Worm (Caenorhabditis elegans) whole organism, L4 larva: ENCODE measurements around the gene cyp-14A3.
A peak's percentile ranks its signal among the peaks of the same experiment; 100 is the strongest.

ENCODE experiments used
- F10B5.3 ChIP-seq: sonication (generic microtip); optimal IDR thresholded peaks from 2 replicates; lab custom pipeline; 2016; ENCODE audit warnings: mild to moderate bottlenecking, missing genetic modification characterization, missing compliant biosample characterization
- F37D6.2 ChIP-seq: sonication (generic microtip); optimal IDR thresholded peaks from 2 replicates; lab custom pipeline; 2016; ENCODE audit warnings: mild to moderate bottlenecking, missing genetic modification characterization, missing compliant biosample characterization
- ZK337.2 ChIP-seq: fragments of 200-800 bp; sonication (Bioruptor generic); IDR thresholded peaks from 2 replicates; pipeline ENCODE4 v1.3.6; 2022; ENCODE audit warnings: missing genetic modification reagents, missing genetic modification characterization, missing compliant biosample characterization
- aha-1 ChIP-seq: fragments of 150-350 bp; peaks from one replicate; lab custom pipeline; 2014; ENCODE audit warnings: missing biosample characterization, missing genetic modification characterization
- ceh-20 ChIP-seq: fragments of 200-800 bp; sonication (Bioruptor generic); IDR thresholded peaks from 2 replicates; pipeline ENCODE4 v1.3.6; 2022; ENCODE audit warnings: missing genetic modification reagents, missing genetic modification characterization, missing compliant biosample characterization
- ctbp-1 ChIP-seq: fragments of 200-800 bp; sonication (Bioruptor generic); IDR thresholded peaks from 2 replicates; pipeline ENCODE4 v1.3.6; 2022; ENCODE audit warnings: missing genetic modification reagents, missing genetic modification characterization, missing compliant biosample characterization
- daf-16 ChIP-seq, 3 experiments: sonication (generic microtip); optimal IDR thresholded peaks; 2 replicates each; lab custom pipeline; 2016 to 2017; ENCODE audit warnings: missing genetic modification characterization in 3 of 3, missing genetic modification reagents in 3 of 3, mild to moderate bottlenecking in 2 of 3, missing compliant biosample characterization in 2 of 3, missing biosample characterization in 1 of 3, moderate library complexity in 1 of 3
- daf-19 ChIP-seq: fragments of 200-800 bp; sonication (Bioruptor generic); conservative IDR thresholded peaks from 2 replicates; pipeline ENCODE4 v1.3.6; 2022; ENCODE audit warnings: missing genetic modification characterization, missing compliant biosample characterization
- dmd-6 ChIP-seq: fragments of 200-800 bp; sonication (Bioruptor generic); IDR thresholded peaks from 2 replicates; pipeline ENCODE4 v1.3.6; 2022; ENCODE audit warnings: missing genetic modification reagents, missing genetic modification characterization, missing compliant biosample characterization
- dmd-8 ChIP-seq: fragments of 200-800 bp; sonication (Bioruptor generic); IDR thresholded peaks from 2 replicates; pipeline ENCODE4 v1.3.6; 2022; ENCODE audit warnings: missing genetic modification characterization, missing compliant biosample characterization
- dve-1 ChIP-seq: sonication (generic microtip); optimal IDR thresholded peaks from 2 replicates; lab custom pipeline; 2017; ENCODE audit warnings: antibody characterized with exemption, mild to moderate bottlenecking, missing genetic modification characterization, missing compliant biosample characterization; ENCODE audit not compliant: insufficient read depth
- egl-43 ChIP-seq: fragments of 200-800 bp; sonication (Bioruptor generic); IDR thresholded peaks from 2 replicates; pipeline ENCODE4 v1.3.6; 2022; ENCODE audit warnings: missing genetic modification reagents, missing genetic modification characterization, missing compliant biosample characterization
- hif-1 ChIP-seq, 2 experiments: sonication (generic microtip); optimal IDR thresholded peaks; 2 replicates each; lab custom pipeline; 2016 to 2017; ENCODE audit warnings: missing compliant biosample characterization in 2 of 2, missing genetic modification characterization in 2 of 2, missing genetic modification reagents in 2 of 2, missing genotype in 2 of 2, mild to moderate bottlenecking in 1 of 2
- hlh-11 ChIP-seq: fragments of 200-800 bp; sonication (Bioruptor generic); optimal IDR thresholded peaks from 2 replicates; lab custom pipeline; 2018; ENCODE audit warnings: mild to moderate bottlenecking, missing genetic modification characterization, missing compliant biosample characterization
- hlh-30 ChIP-seq: sonication (generic microtip); optimal IDR thresholded peaks from 2 replicates; lab custom pipeline; 2017; ENCODE audit warnings: antibody characterized with exemption, mild to moderate bottlenecking, missing genetic modification characterization, missing compliant biosample characterization; ENCODE audit not compliant: insufficient read depth
- lin-13 ChIP-seq: fragments of 150-350 bp; optimal IDR thresholded peaks from 2 replicates; lab custom pipeline; 2014; ENCODE audit warnings: missing biosample characterization, missing genetic modification reagents, missing genetic modification characterization
- lin-15B ChIP-seq: fragments of 150-350 bp; sonication (generic microtip); optimal IDR thresholded peaks from 3 replicates; lab custom pipeline; 2014; ENCODE audit warnings: missing biosample characterization, missing genetic modification characterization
- lin-38 ChIP-seq: fragments of 200-800 bp; sonication (Bioruptor generic); IDR thresholded peaks from 2 replicates; pipeline ENCODE4 v1.3.6; 2022; ENCODE audit warnings: missing genetic modification reagents, missing genetic modification characterization, missing compliant biosample characterization
- lin-39 ChIP-seq: fragments of 150-350 bp; optimal IDR thresholded peaks from 2 replicates; lab custom pipeline; 2014; ENCODE audit warnings: missing biosample characterization, missing genetic modification reagents, missing genetic modification characterization
- lsy-2 ChIP-seq, 2 experiments: fragments of 150-350 bp in 1 of 2; sonication (generic microtip) in 1 of 2; optimal IDR thresholded peaks; 2 replicates each; lab custom pipeline; 2014 to 2017; ENCODE audit warnings: missing biosample characterization in 2 of 2, missing genetic modification characterization in 2 of 2
- madf-9 ChIP-seq: fragments of 200-800 bp; sonication (Bioruptor generic); conservative IDR thresholded peaks from 2 replicates; pipeline ENCODE4 v1.3.6; 2022; ENCODE audit warnings: missing genetic modification reagents, missing genetic modification characterization, missing compliant biosample characterization
- mdl-1 ChIP-seq, 2 experiments: fragments of 150-350 bp in 1 of 2; sonication (generic microtip) in 1 of 2; optimal IDR thresholded peaks; 2 replicates each; lab custom pipeline; 2014 to 2017; ENCODE audit warnings: missing biosample characterization in 2 of 2, missing genetic modification characterization in 2 of 2
- mep-1 ChIP-seq: fragments of 150-350 bp; sonication (generic microtip); optimal IDR thresholded peaks from 3 replicates; lab custom pipeline; 2014; ENCODE audit warnings: missing biosample characterization, missing genetic modification characterization
- mes-2 ChIP-seq: sonication (generic microtip); optimal IDR thresholded peaks from 2 replicates; lab custom pipeline; 2016; ENCODE audit warnings: missing genotype, mild to moderate bottlenecking, missing genetic modification characterization, missing compliant biosample characterization; ENCODE audit not compliant: poor library complexity, severe bottlenecking
- mxl-2 ChIP-seq: fragments of 200-800 bp; sonication (Bioruptor generic); conservative IDR thresholded peaks from 2 replicates; pipeline ENCODE4 v1.3.6; 2022; ENCODE audit warnings: missing genetic modification reagents, missing genetic modification characterization, missing compliant biosample characterization
- mxl-3 ChIP-seq: fragments of 200-800 bp; sonication (Bioruptor generic); optimal IDR thresholded peaks from 2 replicates; lab custom pipeline; 2018; ENCODE audit warnings: mild to moderate bottlenecking, missing genetic modification characterization, missing compliant biosample characterization
- nhr-10 ChIP-seq: fragments of 150-350 bp; optimal IDR thresholded peaks from 2 replicates; lab custom pipeline; 2014; ENCODE audit warnings: missing biosample characterization, missing genetic modification characterization
- nhr-102 ChIP-seq: sonication (generic microtip); optimal IDR thresholded peaks from 2 replicates; lab custom pipeline; 2016; ENCODE audit warnings: mild to moderate bottlenecking, missing genetic modification characterization, moderate library complexity, missing compliant biosample characterization
- nhr-11 ChIP-seq: fragments of 150-350 bp; optimal IDR thresholded peaks from 2 replicates; lab custom pipeline; 2014; ENCODE audit warnings: missing biosample characterization, missing genetic modification characterization
- nhr-25 ChIP-seq: sonication (generic microtip); optimal IDR thresholded peaks from 2 replicates; lab custom pipeline; 2017; ENCODE audit warnings: missing genetic modification characterization, mild to moderate bottlenecking, missing compliant biosample characterization, antibody characterized with exemption, moderate library complexity, borderline replicate concordance; ENCODE audit not compliant: insufficient read depth
- nhr-28 ChIP-seq: fragments of 150-350 bp; optimal IDR thresholded peaks from 2 replicates; lab custom pipeline; 2014; ENCODE audit warnings: missing biosample characterization, missing genetic modification characterization
- nhr-6 ChIP-seq: fragments of 150-350 bp; optimal IDR thresholded peaks from 2 replicates; lab custom pipeline; 2014; ENCODE audit warnings: missing biosample characterization, missing genetic modification characterization
- nhr-77 ChIP-seq: fragments of 150-350 bp; optimal IDR thresholded peaks from 2 replicates; lab custom pipeline; 2014; ENCODE audit warnings: missing biosample characterization, missing genetic modification characterization
- php-3 ChIP-seq: fragments of 200-800 bp; sonication (Bioruptor generic); IDR thresholded peaks from 2 replicates; pipeline ENCODE4 v1.3.6; 2022; ENCODE audit warnings: missing genetic modification reagents, missing genetic modification characterization, missing compliant biosample characterization
- pqm-1 ChIP-seq: sonication (generic microtip); optimal IDR thresholded peaks from 2 replicates; lab custom pipeline; 2017; ENCODE audit warnings: missing biosample characterization, missing genetic modification characterization
- sdz-12 ChIP-seq: fragments of 200-800 bp; sonication (Bioruptor generic); optimal IDR thresholded peaks from 2 replicates; lab custom pipeline; 2018; ENCODE audit warnings: mild to moderate bottlenecking, missing genetic modification characterization, missing compliant biosample characterization
- set-16 ChIP-seq: fragments of 200-800 bp; sonication (Bioruptor generic); IDR thresholded peaks from 2 replicates; pipeline ENCODE4 v1.3.6; 2022; ENCODE audit warnings: missing genetic modification reagents, missing genetic modification characterization, missing compliant biosample characterization
- unc-62 ChIP-seq, 3 experiments: fragments of 150-350 bp in 1 of 3; sonication (generic microtip); optimal IDR thresholded peaks in 2 of 3; peaks in 1 of 3; 1 replicate in 1 of 3; 2 replicates in 2 of 3; lab custom pipeline; 2014 to 2017; ENCODE audit warnings: missing biosample characterization in 3 of 3, missing genetic modification characterization in 3 of 3, missing genetic modification reagents in 3 of 3, missing genotype in 1 of 3
- zfp-3 ChIP-seq: fragments of 200-800 bp; sonication (Bioruptor generic); conservative IDR thresholded peaks from 2 replicates; pipeline ENCODE4 v1.3.6; 2022; ENCODE audit warnings: missing genetic modification reagents, missing genetic modification characterization, missing compliant biosample characterization

Gene cyp-14A3

ce11 chrX:13274102-13274501, at the start of gene cyp-14A3:
Gene cyp-14A3, minus strand, starts transcription at chrX:13274202.
- no peak for TF ChIP-seq lin-39
- no peak for TF ChIP-seq daf-16 (GFP tag; optimal IDR thresholded peaks at IDR 0.05; lab: Kevin White, UChicago)
- no peak for TF ChIP-seq daf-16 (tag; optimal IDR thresholded peaks at IDR 0.05; lab: Kevin White, UChicago)
- TF ChIP-seq nhr-28 (tag; lab: Kevin White, UChicago): no peak
- TF ChIP-seq daf-19 (GFP tag; lab: Robert Waterston, UW): no peak
- TF ChIP-seq hif-1 (tag; optimal IDR thresholded peaks at IDR 0.05; lab: Kevin White, UChicago): no peak
- no peak for TF ChIP-seq nhr-6
- no peak for TF ChIP-seq aha-1 (tag; lab: Kevin White, UChicago)
- TF ChIP-seq mxl-2 (GFP tag; lab: Robert Waterston, UW): no peak
- TF ChIP-seq lin-13: no peak
- TF ChIP-seq ZK337.2 (GFP tag; lab: Robert Waterston, UW): no peak
- no peak for TF ChIP-seq sdz-12 (GFP tag; lab: Kevin White, UChicago)
- no peak for TF ChIP-seq lin-15B (tag; lab: Kevin White, UChicago)
- no peak for TF ChIP-seq lin-38 (GFP tag; lab: Robert Waterston, UW)
- no peak for TF ChIP-seq nhr-77 (tag; lab: Kevin White, UChicago)
- no peak for TF ChIP-seq nhr-102 (tag; lab: Kevin White, UChicago)
- no peak for TF ChIP-seq set-16 (GFP tag; lab: Robert Waterston, UW)
- TF ChIP-seq F10B5.3 (tag; lab: Kevin White, UChicago): no peak
- no peak for TF ChIP-seq ctbp-1 (GFP tag; lab: Robert Waterston, UW)
- TF ChIP-seq, all 104 proteins: peak for 0

ce11 chrX:13323697-13324096, 49.7 kb upstream of the cyp-14A3 start:
- TF ChIP-seq php-3 (peak; percentile 56; the same call in 1 of the 2 replicates), zfp-3 (no peak)

- TF ChIP-seq hlh-11 (tag; lab: Kevin White, UChicago) (peak; percentile 60), hlh-30 (tag; lab: Kevin White, UChicago) (peak; percentile 32), dmd-6 (0 out of 2 replicates have a peak, but pooled peaks have one; percentile 15), F37D6.2 (tag; lab: Kevin White, UChicago) (no peak), nhr-28 (tag; lab: Kevin White, UChicago) (peak; percentile 26)
- TF ChIP-seq, all 104 proteins: peak for 4
Measured at ce11 chrX:13322886-13323285, 48.9 kb upstream of the cyp-14A3 start, which contains the start of gene F46G10.2. Gene F46G10.2, plus strand, starts transcription at chrX:13322963.

- TF ChIP-seq dmd-6: peak; percentile 31; the same call in 1 of the 2 replicates
- peak; percentile 6 for TF ChIP-seq nhr-77 (tag; lab: Kevin White, UChicago)
- no peak for TF ChIP-seq F37D6.2 (tag; lab: Kevin White, UChicago)
- TF ChIP-seq mes-2 (tag; lab: Kevin White, UChicago): peak; percentile 33
- TF ChIP-seq mep-1 (tag; lab: Kevin White, UChicago): peak; percentile 50
- no peak for TF ChIP-seq madf-9
- TF ChIP-seq mxl-3 (GFP tag; lab: Kevin White, UChicago): peak; percentile 16
- peak; percentile 46; the same call in 1 of the 2 replicates for TF ChIP-seq php-3
- peak; percentile 2 for TF ChIP-seq nhr-10 (tag; lab: Kevin White, UChicago)
- TF ChIP-seq nhr-28 (tag; lab: Kevin White, UChicago): peak; percentile 79
- no peak for TF ChIP-seq dmd-8
- peak; percentile 44 for TF ChIP-seq hlh-30 (tag; lab: Kevin White, UChicago)
- TF ChIP-seq ctbp-1 (GFP tag; lab: Robert Waterston, UW): no peak
- no peak for TF ChIP-seq egl-43 (GFP tag; lab: Robert Waterston, UW)
- peak in 1 of 2 experiments; percentile 57 for TF ChIP-seq mdl-1 (tag; optimal IDR thresholded peaks at IDR 0.05; lab: Kevin White, UChicago)
- peak in 1 of 2 experiments; percentile 97 for TF ChIP-seq unc-62 (GFP tag; optimal IDR thresholded peaks at IDR 0.05 in 1 of 2; lab: Kevin White, UChicago)
- TF ChIP-seq unc-62 (tag; optimal IDR thresholded peaks at IDR 0.05; lab: Kevin White, UChicago): no peak
- 0 out of 2 replicates have a peak, but pooled peaks have one; percentile 56 for TF ChIP-seq ceh-20 (GFP tag; lab: Robert Waterston, UW)
- peak in 1 of 2 experiments; percentile 39 for TF ChIP-seq lsy-2 (tag; optimal IDR thresholded peaks at IDR 0.05; lab: Kevin White, UChicago)
- peak; percentile 50 for TF ChIP-seq nhr-11 (tag; lab: Kevin White, UChicago)
- no peak for TF ChIP-seq daf-16 (GFP tag; optimal IDR thresholded peaks at IDR 0.05; lab: Kevin White, UChicago)
- peak; percentile 62 for TF ChIP-seq daf-16 (tag; optimal IDR thresholded peaks at IDR 0.05; lab: Kevin White, UChicago)
- peak; percentile 79 for TF ChIP-seq hlh-11 (tag; lab: Kevin White, UChicago)
- peak; percentile 37 for TF ChIP-seq dve-1 (tag; lab: Kevin White, UChicago)
- TF ChIP-seq nhr-25 (tag; lab: Kevin White, UChicago): peak; percentile 50
- TF ChIP-seq pqm-1 (tag; lab: Kevin White, UChicago): peak; percentile 0
Measured at ce11 chrX:13320575-13320974, 46.6 kb upstream of the cyp-14A3 start.
